Fruit fly (Drosophila melanogaster): ENCODE data around the gene CG6974.
A peak's percentile ranks its signal among the peaks of the same experiment; 100 is the strongest.

Gene CG6974

DNA sequence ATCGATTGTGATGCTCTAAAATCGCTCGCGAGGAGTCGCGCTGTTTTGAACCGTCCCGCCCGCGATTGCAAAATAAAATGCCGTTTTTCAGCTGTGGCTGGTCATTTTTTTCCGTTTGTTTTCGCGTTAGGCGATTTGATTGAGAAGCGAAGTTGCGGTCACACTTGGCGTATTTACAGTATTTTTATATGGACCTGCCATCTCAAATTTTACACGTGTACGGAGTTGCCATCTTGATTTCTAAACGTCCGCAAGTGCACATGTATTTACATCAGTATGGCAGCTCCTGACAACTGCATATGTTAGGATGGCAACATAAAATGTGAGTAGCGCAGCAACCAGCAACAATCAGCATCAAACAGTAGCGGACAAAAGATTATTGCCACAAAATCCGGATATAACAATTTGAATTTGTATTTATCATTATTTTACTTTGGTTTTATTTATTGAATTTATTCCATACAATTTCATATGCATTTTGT, 16.5 kb upstream of the CG6974 start, which contains the start of gene CG6966 (continued):
- peak; percentile 92 for TF ChIP-seq her (GFP tag; optimal IDR thresholded peaks at IDR 0.05)
- no peak for TF ChIP-seq dan (GFP tag; IDR thresholded peaks at IDR 0.05)
- TF ChIP-seq otp (GFP tag; IDR thresholded peaks at IDR 0.05) = no peak
- TF ChIP-seq CHES-1-like (GFP tag; optimal IDR thresholded peaks at IDR 0.05) = peak; percentile 97
- peak; percentile 96 for TF ChIP-seq CG10654 (GFP tag; optimal IDR thresholded peaks at IDR 0.05)
- no peak for TF ChIP-seq sisA (GFP tag; IDR thresholded peaks at IDR 0.05)
- no peak for TF ChIP-seq CG32772 (GFP tag; IDR thresholded peaks at IDR 0.05)
- TF ChIP-seq Spps (tag; optimal IDR thresholded peaks at IDR 0.05) = peak; percentile 73
- TF ChIP-seq Dp (GFP tag; optimal IDR thresholded peaks at IDR 0.05) = peak; percentile 97
- TF ChIP-seq CG10543 (GFP tag; optimal IDR thresholded peaks at IDR 0.05) = peak; percentile 96
- peak; percentile 96 for TF ChIP-seq chif (GFP tag; optimal IDR thresholded peaks at IDR 0.05)
- peak; percentile 99 for TF ChIP-seq Hmr (GFP tag; optimal IDR thresholded peaks at IDR 0.05)
- peak; percentile 90 for TF ChIP-seq CG4707 (GFP tag; optimal IDR thresholded peaks at IDR 0.05)
- TF ChIP-seq kni (GFP tag; optimal IDR thresholded peaks at IDR 0.05) = peak; percentile 83
- peak; percentile 94 for TF ChIP-seq pum (GFP tag; optimal IDR thresholded peaks at IDR 0.05)
- peak; percentile 97 for TF ChIP-seq CoRest (tag; optimal IDR thresholded peaks at IDR 0.05)
- TF ChIP-seq vnd (GFP tag; IDR thresholded peaks at IDR 0.05; ENCODE audit: partially characterized antibody) = no peak
- TF ChIP-seq Nf-YC (tag; optimal IDR thresholded peaks at IDR 0.05) = peak; percentile 69
- peak; percentile 96 for TF ChIP-seq emc (GFP tag; optimal IDR thresholded peaks at IDR 0.05)
- TF ChIP-seq nau (GFP tag; optimal IDR thresholded peaks at IDR 0.05) = peak; percentile 86
- TF ChIP-seq lab (GFP tag; optimal IDR thresholded peaks at IDR 0.05) = peak; percentile 98
- no peak for TF ChIP-seq E2f1 (GFP tag; IDR thresholded peaks at IDR 0.05)
- no peak for TF ChIP-seq wor (GFP tag; IDR thresholded peaks at IDR 0.05)
- peak; percentile 95 for TF ChIP-seq Usf (GFP tag; optimal IDR thresholded peaks at IDR 0.05)
- peak; percentile 97 for TF ChIP-seq CG34376 (GFP tag; optimal IDR thresholded peaks at IDR 0.05)
- TF ChIP-seq CG12659 (GFP tag; optimal IDR thresholded peaks at IDR 0.05) = peak; percentile 98
- no peak for TF ChIP-seq dysf (GFP tag; IDR thresholded peaks at IDR 0.05)
- no peak for TF ChIP-seq z (GFP tag; IDR thresholded peaks at IDR 0.05)
- TF ChIP-seq Abd-B (GFP tag; optimal IDR thresholded peaks at IDR 0.05) = peak; percentile 94
- TF ChIP-seq CG7839 (tag; optimal IDR thresholded peaks at IDR 0.05) = peak; percentile 91
- peak; percentile 79 for TF ChIP-seq CG18262 (tag; optimal IDR thresholded peaks at IDR 0.05)
- no peak for TF ChIP-seq cas (GFP tag; IDR thresholded peaks at IDR 0.05)
- TF ChIP-seq CG6654 (GFP tag; optimal IDR thresholded peaks at IDR 0.05) = peak; percentile 66
- peak; percentile 95 for TF ChIP-seq Fer1 (GFP tag; optimal IDR thresholded peaks at IDR 0.05)
- no peak for TF ChIP-seq cg (GFP tag; optimal IDR thresholded peaks at IDR 0.05)
- peak; percentile 85 for TF ChIP-seq CG13424 (tag; optimal IDR thresholded peaks at IDR 0.05)
- peak; percentile 73 for TF ChIP-seq fd64A (GFP tag; optimal IDR thresholded peaks at IDR 0.05)
- peak; percentile 100 for TF ChIP-seq stwl (tag; optimal IDR thresholded peaks at IDR 0.05)
- TF ChIP-seq caup (GFP tag; optimal IDR thresholded peaks at IDR 0.05; ENCODE audit: severe bottlenecking) = peak; percentile 98
- no peak for TF ChIP-seq CG32767 (GFP tag; IDR thresholded peaks at IDR 0.05)
- peak; percentile 100 for TF ChIP-seq Ets97D (GFP tag; optimal IDR thresholded peaks at IDR 0.05)
- TF ChIP-seq CG6813 (GFP tag; optimal IDR thresholded peaks at IDR 0.05) = peak; percentile 95
- TF ChIP-seq oc (tag; optimal IDR thresholded peaks at IDR 0.05) = peak; percentile 90
- TF ChIP-seq CG12744 (GFP tag; optimal IDR thresholded peaks at IDR 0.05) = peak; percentile 96
- peak; percentile 77 for TF ChIP-seq pfk (GFP tag; optimal IDR thresholded peaks at IDR 0.05)
- TF ChIP-seq fd3F (GFP tag; optimal IDR thresholded peaks at IDR 0.05) = peak; percentile 91
- TF ChIP-seq CG2116 (GFP tag; optimal IDR thresholded peaks at IDR 0.05) = peak; percentile 91
- TF ChIP-seq CG31224 (GFP tag; IDR thresholded peaks at IDR 0.05) = no peak
- peak; percentile 80 for TF ChIP-seq run (tag; optimal IDR thresholded peaks at IDR 0.05)
- peak; percentile 80 for TF ChIP-seq D19B (GFP tag; optimal IDR thresholded peaks at IDR 0.05)

All from whole organism, embryonic.